Fruit fly (Drosophila melanogaster): Measurements from ENCODE around the gene CG31200.

dm6 chr3R:20764058-20764457 is 18.9 kb upstream of the CG31200 start:
- peak; percentile 21 for TF ChIP-seq Lpt (GFP tag; optimal IDR thresholded peaks at IDR 0.05)
- peak; percentile 96 for TF ChIP-seq Eip78C (GFP tag)
- TF ChIP-seq svp (GFP tag): peak; percentile 79
- peak; percentile 72 for TF ChIP-seq acj6 (GFP tag; optimal IDR thresholded peaks at IDR 0.05)
- TF ChIP-seq CG7368 (GFP tag; optimal IDR thresholded peaks at IDR 0.05): peak; percentile 61
- TF ChIP-seq CG3919 (GFP tag; optimal IDR thresholded peaks at IDR 0.05): peak; percentile 70
- TF ChIP-seq CG1621 (tag; optimal IDR thresholded peaks at IDR 0.05): no peak
- peak; percentile 73 for TF ChIP-seq OdsH (GFP tag; optimal IDR thresholded peaks at IDR 0.05)

All from whole organism, prepupa.